Fruit fly (Drosophila melanogaster) whole organism, prepupa: Measurements from ENCODE around the gene CG42375.

Source experiments
- Blimp-1 ChIP-seq: fragments of 200-800 bp; sonication (Bioruptor generic); optimal IDR thresholded peaks from 3 replicates; lab custom pipeline; 2017; ENCODE audit warnings: missing biosample characterization, missing genetic modification characterization, mild to moderate bottlenecking, moderate library complexity, missing genetic modification reagents
- CG10669 ChIP-seq: fragments of 200-800 bp; sonication (Bioruptor generic); optimal IDR thresholded peaks from 3 replicates; lab custom pipeline; 2018; ENCODE audit warnings: missing biosample characterization, mild to moderate bottlenecking, missing genetic modification characterization, moderate library complexity
- CG11294 ChIP-seq: fragments of 200-800 bp; sonication (Bioruptor generic); IDR thresholded peaks from 2 replicates; pipeline ENCODE4 v1.3.6; 2022; ENCODE audit warnings: missing biosample characterization, missing genetic modification characterization
- CG11762 ChIP-seq: fragments of 200-800 bp; sonication (Bioruptor generic); optimal IDR thresholded peaks from 3 replicates; lab custom pipeline; 2016; ENCODE audit warnings: missing biosample characterization, missing genetic modification characterization; ENCODE audit not compliant: insufficient read depth
- CG11902 ChIP-seq: fragments of 200-800 bp; sonication (Bioruptor generic); optimal IDR thresholded peaks from 3 replicates; lab custom pipeline; 2016; ENCODE audit warnings: missing biosample characterization, missing genetic modification characterization
- CG15336 ChIP-seq: fragments of 200-800 bp; sonication (Bioruptor generic); IDR thresholded peaks from 2 replicates; pipeline ENCODE4 v1.3.6; 2022; ENCODE audit warnings: missing biosample characterization, missing genetic modification characterization
- CG1621 ChIP-seq: fragments of 200-800 bp; sonication (Bioruptor generic); optimal IDR thresholded peaks from 3 replicates; lab custom pipeline; 2018; ENCODE audit warnings: missing biosample characterization, mild to moderate bottlenecking, missing genetic modification characterization
- CG16779 ChIP-seq: fragments of 200-800 bp; sonication (Bioruptor generic); optimal IDR thresholded peaks from 3 replicates; lab custom pipeline; 2017; ENCODE audit warnings: missing biosample characterization, mild to moderate bottlenecking, missing genetic modification characterization
- CG3032 ChIP-seq: fragments of 200-800 bp; optimal IDR thresholded peaks from 2 replicates; lab custom pipeline; 2019; ENCODE audit warnings: missing biosample characterization, mild to moderate bottlenecking, missing genetic modification characterization, moderate library complexity
- CG31627 ChIP-seq: fragments of 200-800 bp; sonication (Bioruptor generic); optimal IDR thresholded peaks from 3 replicates; lab custom pipeline; 2016; ENCODE audit warnings: missing biosample characterization, missing genetic modification characterization
- CG32006 ChIP-seq: fragments of 200-800 bp; sonication (Bioruptor generic); optimal IDR thresholded peaks from 3 replicates; lab custom pipeline; 2017; ENCODE audit warnings: missing biosample characterization, mild to moderate bottlenecking, missing genetic modification characterization
- CG3919 ChIP-seq: fragments of 200-800 bp; sonication (Bioruptor generic); optimal IDR thresholded peaks from 3 replicates; lab custom pipeline; 2016; ENCODE audit warnings: missing biosample characterization, missing genetic modification characterization
- CG4318 ChIP-seq: fragments of 200-800 bp; sonication (Bioruptor generic); optimal IDR thresholded peaks from 3 replicates; lab custom pipeline; 2017; ENCODE audit warnings: missing biosample characterization, mild to moderate bottlenecking, missing genetic modification characterization
- CG6163 ChIP-seq: fragments of 200-800 bp; sonication (Bioruptor generic); IDR thresholded peaks from 3 replicates; pipeline ENCODE4 v1.3.6; 2022; ENCODE audit warnings: missing biosample characterization, missing genetic modification characterization
- CG6276 ChIP-seq: fragments of 200-800 bp; sonication (Bioruptor generic); optimal IDR thresholded peaks from 2 replicates; lab custom pipeline; 2017; ENCODE audit warnings: missing biosample characterization, mild to moderate bottlenecking, missing genetic modification characterization
- CG6792 ChIP-seq: fragments of 200-800 bp; sonication (Bioruptor generic); optimal IDR thresholded peaks from 3 replicates; lab custom pipeline; 2016; ENCODE audit warnings: missing biosample characterization, missing genetic modification characterization
- CG6808 ChIP-seq: fragments of 200-800 bp; sonication (Bioruptor generic); optimal IDR thresholded peaks from 3 replicates; lab custom pipeline; 2017; ENCODE audit warnings: missing biosample characterization, missing genetic modification characterization, mild to moderate bottlenecking, moderate library complexity, missing genetic modification reagents
- CG7368 ChIP-seq: fragments of 200-800 bp; sonication (Bioruptor generic); optimal IDR thresholded peaks from 3 replicates; lab custom pipeline; 2016; ENCODE audit warnings: missing biosample characterization, missing genetic modification characterization
- CG8119 ChIP-seq: fragments of 200-800 bp; sonication (Bioruptor generic); IDR thresholded peaks from 3 replicates; pipeline ENCODE4 v1.3.6; 2022; ENCODE audit warnings: missing biosample characterization, missing genetic modification characterization
- CG8319 ChIP-seq: fragments of 200-800 bp; sonication (Bioruptor generic); optimal IDR thresholded peaks from 3 replicates; lab custom pipeline; 2016; ENCODE audit warnings: missing biosample characterization, missing genetic modification characterization
- CG9139 ChIP-seq: fragments of 200-800 bp; sonication (Bioruptor generic); optimal IDR thresholded peaks from 3 replicates; lab custom pipeline; 2017; ENCODE audit warnings: missing biosample characterization, mild to moderate bottlenecking, missing genetic modification characterization
- Eip93F ChIP-seq: fragments of 200-800 bp; sonication (Bioruptor generic); optimal IDR thresholded peaks from 2 replicates; lab custom pipeline; 2016; ENCODE audit warnings: missing biosample characterization, mild to moderate bottlenecking, missing genetic modification characterization
- Ets21C ChIP-seq: fragments of 200-800 bp; sonication (Bioruptor generic); optimal IDR thresholded peaks from 3 replicates; lab custom pipeline; 2016; ENCODE audit warnings: missing biosample characterization, missing genetic modification characterization
- Ets96B ChIP-seq: fragments of 200-800 bp; optimal IDR thresholded peaks from 2 replicates; lab custom pipeline; 2019; ENCODE audit warnings: missing biosample characterization, mild to moderate bottlenecking, missing genetic modification characterization, moderate library complexity
- Hr38 ChIP-seq: sonication (Bioruptor generic); optimal IDR thresholded peaks from 2 replicates; lab custom pipeline; 2016; ENCODE audit warnings: missing biosample characterization, missing genetic modification characterization
- Hr39 ChIP-seq: fragments of 200-800 bp; sonication (Bioruptor generic); optimal IDR thresholded peaks from 2 replicates; lab custom pipeline; 2016; ENCODE audit warnings: missing biosample characterization, missing genetic modification characterization
- Hr4 ChIP-seq: fragments of 200-800 bp; sonication (Bioruptor generic); optimal IDR thresholded peaks from 3 replicates; lab custom pipeline; 2016; ENCODE audit warnings: missing biosample characterization, missing genetic modification characterization
- Lpt ChIP-seq: fragments of 200-800 bp; sonication (Bioruptor generic); optimal IDR thresholded peaks from 3 replicates; lab custom pipeline; 2016; ENCODE audit warnings: missing biosample characterization, missing genetic modification characterization
- Met ChIP-seq: fragments of 200-800 bp; sonication (Bioruptor generic); optimal IDR thresholded peaks from 3 replicates; lab custom pipeline; 2016; ENCODE audit warnings: missing biosample characterization, missing genetic modification characterization
- Smox ChIP-seq: fragments of 200-800 bp; sonication (Bioruptor generic); optimal IDR thresholded peaks from 3 replicates; lab custom pipeline; 2016; ENCODE audit warnings: missing biosample characterization, missing genetic modification characterization
- Sox102F ChIP-seq: fragments of 200-800 bp; sonication (Bioruptor generic); optimal IDR thresholded peaks from 2 replicates; lab custom pipeline; 2016; ENCODE audit warnings: missing biosample characterization, mild to moderate bottlenecking, missing genetic modification characterization
- Sox14 ChIP-seq: fragments of 200-800 bp; sonication (Bioruptor generic); optimal IDR thresholded peaks from 3 replicates; lab custom pipeline; 2016; ENCODE audit warnings: missing biosample characterization, missing genetic modification characterization
- Sox15 ChIP-seq: fragments of 200-800 bp; sonication (Bioruptor generic); optimal IDR thresholded peaks from 3 replicates; lab custom pipeline; 2016; ENCODE audit warnings: missing biosample characterization, missing genetic modification characterization
- achi ChIP-seq: fragments of 200-800 bp; sonication (Bioruptor generic); optimal IDR thresholded peaks from 3 replicates; lab custom pipeline; 2016; ENCODE audit warnings: missing biosample characterization, missing genetic modification characterization
- dac ChIP-seq: fragments of 200-800 bp; sonication (Bioruptor generic); optimal IDR thresholded peaks from 2 replicates; lab custom pipeline; 2017; ENCODE audit warnings: missing biosample characterization, mild to moderate bottlenecking, missing genetic modification characterization
- eg ChIP-seq: fragments of 200-800 bp; sonication (Bioruptor generic); IDR thresholded peaks from 3 replicates; pipeline ENCODE4 v1.3.6; 2022; ENCODE audit warnings: missing biosample characterization, missing genetic modification characterization
- fd85E ChIP-seq: fragments of 200-800 bp; sonication (Bioruptor generic); optimal IDR thresholded peaks from 3 replicates; lab custom pipeline; 2016; ENCODE audit warnings: missing biosample characterization, missing genetic modification characterization
- fkh ChIP-seq: fragments of 200-800 bp; sonication (Bioruptor generic); optimal IDR thresholded peaks from 3 replicates; lab custom pipeline; 2017; ENCODE audit warnings: missing biosample characterization, mild to moderate bottlenecking, missing genetic modification characterization, moderate library complexity
- lz ChIP-seq: fragments of 200-800 bp; sonication (Bioruptor generic); optimal IDR thresholded peaks from 3 replicates; lab custom pipeline; 2016; ENCODE audit warnings: missing biosample characterization, missing genetic modification characterization
- pdm3 ChIP-seq: fragments of 200-800 bp; sonication (Bioruptor generic); optimal IDR thresholded peaks from 3 replicates; lab custom pipeline; 2016; ENCODE audit warnings: missing biosample characterization, missing genetic modification characterization
- salr ChIP-seq, 2 experiments: fragments of 200-800 bp; sonication (Bioruptor generic); optimal IDR thresholded peaks; 3 replicates each; lab custom pipeline; 2016 to 2018; ENCODE audit warnings: missing biosample characterization in 2 of 2, missing genetic modification characterization in 2 of 2, mild to moderate bottlenecking in 1 of 2
- spab ChIP-seq: fragments of 200-800 bp; sonication (Bioruptor generic); optimal IDR thresholded peaks from 2 replicates; lab custom pipeline; 2017; ENCODE audit warnings: missing biosample characterization, mild to moderate bottlenecking, missing genetic modification characterization, missing genetic modification reagents
- ss ChIP-seq, 2 experiments: fragments of 200-800 bp; sonication (Bioruptor generic); optimal IDR thresholded peaks; 2 replicates in 1 of 2; 3 replicates in 1 of 2; lab custom pipeline; 2017 to 2018; ENCODE audit warnings: mild to moderate bottlenecking in 2 of 2, missing biosample characterization in 2 of 2, missing genetic modification characterization in 2 of 2, moderate library complexity in 1 of 2
- svp ChIP-seq: fragments of 200-800 bp; sonication (Bioruptor generic); peaks from one replicate; lab custom pipeline; 2016; ENCODE audit warnings: missing biosample characterization, missing genetic modification characterization
- topi ChIP-seq: fragments of 200-800 bp; sonication (Bioruptor generic); optimal IDR thresholded peaks from 3 replicates; lab custom pipeline; 2016; ENCODE audit warnings: missing biosample characterization, missing genetic modification characterization
- vri ChIP-seq: fragments of 200-800 bp; sonication (Bioruptor generic); optimal IDR thresholded peaks from 3 replicates; lab custom pipeline; 2016; ENCODE audit warnings: missing biosample characterization, mild to moderate bottlenecking, missing genetic modification characterization

The CG42375 gene

DNA sequence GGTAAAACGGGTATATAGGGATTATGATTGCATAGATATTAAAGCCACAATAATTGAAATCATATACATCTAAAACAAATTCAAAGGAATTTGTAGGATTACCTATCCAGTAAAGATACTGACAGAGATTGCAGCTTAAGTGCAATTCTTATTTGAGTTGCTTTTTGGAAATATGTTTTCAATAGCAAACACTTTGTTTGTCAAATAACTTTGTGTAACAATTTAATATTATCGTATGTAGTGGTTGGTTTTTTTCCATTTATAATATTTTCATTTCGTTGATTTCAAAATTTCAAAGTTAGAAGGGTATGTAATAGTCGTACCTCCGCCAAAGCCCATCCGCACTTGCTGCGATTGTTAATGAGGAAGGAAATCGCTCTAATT lies 27.3 kb downstream of the CG42375 start (continued):
- TF ChIP-seq Smox (peak; percentile 44), CG16779 (tag; lab: Kevin White, UChicago) (peak; percentile 29), Lpt (GFP tag; lab: Kevin White, UChicago) (peak; percentile 43), topi (GFP tag; lab: Kevin White, UChicago) (peak; percentile 61), Ets21C (GFP tag; lab: Kevin White, UChicago) (peak; percentile 21), CG3919 (GFP tag; lab: Kevin White, UChicago) (peak; percentile 64), Sox14 (GFP tag; lab: Kevin White, UChicago) (peak; percentile 62), CG15336 (peak; percentile 65)

DNA sequence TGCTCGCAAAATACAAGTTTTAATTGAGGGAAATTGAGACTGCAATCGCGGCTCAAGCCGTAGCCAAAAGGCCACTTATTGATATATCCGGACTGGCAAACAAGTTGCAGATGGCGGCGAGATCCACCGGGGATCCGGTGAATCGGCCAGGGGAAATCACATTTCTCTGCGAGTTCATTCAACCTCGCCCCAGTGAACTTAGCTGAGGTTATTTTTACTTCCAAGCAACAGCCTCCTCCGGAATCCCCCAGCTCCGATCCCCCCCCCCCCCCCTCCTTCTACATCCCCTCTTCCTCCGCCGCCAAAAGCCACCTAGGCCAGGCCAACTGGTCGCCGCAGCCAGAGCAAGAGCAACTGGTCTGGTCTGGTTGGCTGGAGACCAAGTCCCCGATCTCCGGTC lies 27.9 kb downstream of the CG42375 start:
- TF ChIP-seq achi (GFP tag; lab: Kevin White, UChicago) = no peak
- no peak for TF ChIP-seq CG16779 (tag; lab: Kevin White, UChicago)
- no peak for TF ChIP-seq ss (GFP tag; optimal IDR thresholded peaks at IDR 0.05; lab: Kevin White, UChicago)
- TF ChIP-seq Sox15 (GFP tag; lab: Kevin White, UChicago) = no peak
- TF ChIP-seq vri = no peak
- no peak for TF ChIP-seq Eip93F (GFP tag; lab: Kevin White, UChicago)
- TF ChIP-seq CG9139 (GFP tag; lab: Kevin White, UChicago) = no peak
- TF ChIP-seq svp = peak; percentile 16
- no peak for TF ChIP-seq Hr38 (GFP tag; lab: Kevin White, UChicago)
- no peak for TF ChIP-seq CG32006 (GFP tag; lab: Kevin White, UChicago)
- TF ChIP-seq Met = no peak
- no peak for TF ChIP-seq fd85E (GFP tag; lab: Kevin White, UChicago)
- TF ChIP-seq Hr39 (GFP tag; lab: Kevin White, UChicago) = no peak
- TF ChIP-seq Hr4 (GFP tag; lab: Kevin White, UChicago) = no peak
- no peak for TF ChIP-seq Smox
- TF ChIP-seq lz (GFP tag; lab: Kevin White, UChicago) = no peak
- TF ChIP-seq CG6163 (GFP tag; lab: Robert Waterston, UW) = no peak
- TF ChIP-seq CG8119 = no peak
- no peak for TF ChIP-seq Blimp-1 (GFP tag; lab: Kevin White, UChicago)
- peak; percentile 9 for TF ChIP-seq CG1621
- no peak for TF ChIP-seq CG4318
- no peak for TF ChIP-seq CG6276
- no peak for TF ChIP-seq CG31627 (GFP tag; lab: Kevin White, UChicago)
- no peak for TF ChIP-seq CG6808 (GFP tag; lab: Kevin White, UChicago)
- no peak for TF ChIP-seq pdm3 (GFP tag; lab: Kevin White, UChicago)
- peak; percentile 49; the same call in 1 of the 3 replicates for TF ChIP-seq eg (GFP tag; lab: Robert Waterston, UW)
- no peak for TF ChIP-seq CG6792 (GFP tag; lab: Kevin White, UChicago)
- TF ChIP-seq CG8319 = no peak
- no peak for TF ChIP-seq Sox102F (GFP tag; lab: Kevin White, UChicago)
- no peak for TF ChIP-seq CG10669 (GFP tag; lab: Kevin White, UChicago)
- TF ChIP-seq Ets96B (tag; lab: Kevin White, UChicago) = no peak
- TF ChIP-seq Lpt (GFP tag; lab: Kevin White, UChicago) = peak; percentile 19

DNA sequence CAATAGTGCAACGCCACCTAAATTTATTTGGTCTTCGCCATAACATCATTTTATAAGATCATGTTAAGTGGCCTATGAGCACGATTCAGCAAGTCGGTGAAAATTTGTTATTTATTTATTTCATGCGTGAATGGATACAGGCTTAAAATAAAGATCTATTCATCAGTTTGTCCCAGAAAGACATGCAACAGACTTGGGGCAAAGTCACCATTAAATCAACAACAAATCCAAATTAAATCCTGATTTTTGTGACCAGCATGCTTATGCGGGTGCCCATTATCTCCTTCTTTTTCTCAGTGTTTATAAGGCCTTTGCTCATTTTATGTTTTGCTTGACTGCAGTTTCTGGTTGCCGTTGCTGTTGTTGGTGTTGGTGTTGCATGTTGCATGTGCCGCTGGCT lies 28.5 kb downstream of the CG42375 start:
- TF ChIP-seq CG8119 (no peak), CG16779 (tag; lab: Kevin White, UChicago) (no peak), CG9139 (GFP tag; lab: Kevin White, UChicago) (no peak), fkh (GFP tag; lab: Kevin White, UChicago) (no peak), CG1621 (no peak), Met (peak; percentile 46), Hr39 (GFP tag; lab: Kevin White, UChicago) (peak; percentile 42), lz (GFP tag; lab: Kevin White, UChicago) (peak; percentile 46), CG11294 (GFP tag; lab: Robert Waterston, UW) (no peak), CG8319 (peak; percentile 31), spab (GFP tag; lab: Kevin White, UChicago) (peak; percentile 12), fd85E (GFP tag; lab: Kevin White, UChicago) (no peak), CG11762 (GFP tag; lab: Kevin White, UChicago) (peak; percentile 8), CG3919 (GFP tag; lab: Kevin White, UChicago) (peak; percentile 62), dac (peak; percentile 65), CG7368 (GFP tag; lab: Kevin White, UChicago) (peak; percentile 49), Hr38 (GFP tag; lab: Kevin White, UChicago) (no peak), CG11902 (GFP tag; lab: Kevin White, UChicago) (no peak), CG3032 (peak; percentile 43), Ets21C (GFP tag; lab: Kevin White, UChicago) (no peak), CG32006 (GFP tag; lab: Kevin White, UChicago) (peak; percentile 90), ss (GFP tag; optimal IDR thresholded peaks at IDR 0.05; lab: Kevin White, UChicago) (peak in 1 of 2 experiments; percentile 44), Hr4 (GFP tag; lab: Kevin White, UChicago) (peak; percentile 86), Smox (peak; percentile 38), Lpt (GFP tag; lab: Kevin White, UChicago) (no peak), achi (GFP tag; lab: Kevin White, UChicago) (peak; percentile 70), salr (GFP tag; optimal IDR thresholded peaks at IDR 0.05; lab: Kevin White, UChicago) (peak in 1 of 2 experiments; percentile 85), CG6276 (peak; percentile 73)
